Worm (Caenorhabditis elegans) whole organism, early embryonic: ENCODE measurements around the gene C31B8.16.

Source experiments
- B0310.2 ChIP-seq: sonication (generic microtip); optimal IDR thresholded peaks from 2 replicates; lab custom pipeline; 2016; ENCODE audit warnings: mild to moderate bottlenecking, missing genetic modification characterization, missing compliant biosample characterization
- F13C5.2 ChIP-seq: sonication (generic microtip); optimal IDR thresholded peaks from 2 replicates; lab custom pipeline; 2017; ENCODE audit warnings: mild to moderate bottlenecking, missing genetic modification characterization, inconsistent platforms, missing compliant biosample characterization
- aly-1 ChIP-seq: sonication (generic microtip); optimal IDR thresholded peaks from 2 replicates; lab custom pipeline; 2016; ENCODE audit warnings: missing genetic modification characterization, missing compliant biosample characterization
- ama-1 ChIP-seq: fragments of 150-350 bp; optimal IDR thresholded peaks from 2 replicates; lab custom pipeline; 2014
- ceh-13 ChIP-seq: fragments of 200-800 bp; sonication (Bioruptor generic); optimal IDR thresholded peaks from 2 replicates; lab custom pipeline; 2018; ENCODE audit warnings: mild to moderate bottlenecking, missing genetic modification characterization, missing compliant biosample characterization
- ceh-36 ChIP-seq: sonication (generic microtip); optimal IDR thresholded peaks from 2 replicates; lab custom pipeline; 2016; ENCODE audit warnings: missing genetic modification characterization, inconsistent platforms, missing compliant biosample characterization
- ets-7 ChIP-seq: sonication (generic microtip); optimal IDR thresholded peaks from 2 replicates; lab custom pipeline; 2016; ENCODE audit warnings: missing genotype, missing genetic modification characterization, missing compliant biosample characterization
- flt-1 ChIP-seq: fragments of 200-800 bp; sonication (Bioruptor generic); IDR thresholded peaks from 2 replicates; pipeline ENCODE4 v1.3.6; 2022; ENCODE audit warnings: missing genetic modification characterization, missing compliant biosample characterization
- hmbx-1 ChIP-seq: sonication (generic microtip); optimal IDR thresholded peaks from 2 replicates; lab custom pipeline; 2016; ENCODE audit warnings: mild to moderate bottlenecking, missing genetic modification characterization, missing compliant biosample characterization
- hmg-4 ChIP-seq: fragments of 200-800 bp; sonication (Bioruptor generic); optimal IDR thresholded peaks from 2 replicates; lab custom pipeline; 2018; ENCODE audit warnings: mild to moderate bottlenecking, missing genetic modification characterization, missing compliant biosample characterization
- hnd-1 ChIP-seq: sonication (generic microtip); optimal IDR thresholded peaks from 2 replicates; lab custom pipeline; 2016; ENCODE audit warnings: missing genetic modification characterization, missing compliant biosample characterization
- pes-1 ChIP-seq: fragments of 200-800 bp; sonication (Bioruptor generic); IDR thresholded peaks from 2 replicates; pipeline ENCODE4 v1.3.6; 2022; ENCODE audit warnings: missing genetic modification reagents, missing genetic modification characterization, missing compliant biosample characterization
- scrt-1 ChIP-seq: fragments of 200-800 bp; sonication (Bioruptor generic); IDR thresholded peaks from 2 replicates; pipeline ENCODE4 v1.3.6; 2022; ENCODE audit warnings: missing genetic modification characterization, missing compliant biosample characterization
- sea-1 ChIP-seq: fragments of 200-800 bp; sonication (Bioruptor generic); conservative IDR thresholded peaks from 2 replicates; pipeline ENCODE4 v1.3.6; 2022; ENCODE audit warnings: missing genetic modification characterization, missing compliant biosample characterization
- tbx-11 ChIP-seq: fragments of 200-800 bp; sonication (Bioruptor generic); IDR thresholded peaks from 2 replicates; pipeline ENCODE4 v1.3.6; 2022; ENCODE audit warnings: missing genetic modification characterization, missing compliant biosample characterization
- tbx-37 ChIP-seq: fragments of 200-800 bp; sonication (Bioruptor generic); conservative IDR thresholded peaks from 2 replicates; pipeline ENCODE4 v1.3.6; 2022; ENCODE audit warnings: missing genetic modification reagents, missing genetic modification characterization, missing compliant biosample characterization
- tra-4 ChIP-seq: sonication (generic microtip); optimal IDR thresholded peaks from 2 replicates; lab custom pipeline; 2017; ENCODE audit warnings: missing genetic modification characterization, missing compliant biosample characterization

C31B8.16 gene

ce11 chrV:2929753-2930152, at the start of gene C31B8.16:
Gene C31B8.16, plus strand, starts transcription at chrV:2930053.
- TF ChIP-seq tra-4 (no peak), scrt-1 (GFP tag; lab: Robert Waterston, UW) (no peak), flt-1 (GFP tag; lab: Robert Waterston, UW) (no peak), tbx-37 (no peak), hnd-1 (tag; lab: Kevin White, UChicago) (no peak), sea-1 (no peak), ceh-36 (tag; lab: Kevin White, UChicago) (no peak), hmbx-1 (tag; lab: Kevin White, UChicago) (no peak), ama-1 (lab: Kevin White, UChicago) (no peak), ets-7 (no peak), tbx-11 (no peak), aly-1 (tag; lab: Kevin White, UChicago) (no peak), B0310.2 (no peak), F13C5.2 (tag; lab: Kevin White, UChicago) (no peak), pes-1 (GFP tag; lab: Robert Waterston, UW) (no peak), ceh-13 (GFP tag; lab: Kevin White, UChicago) (no peak), hmg-4 (no peak)

ce11 chrV:2880356-2880755, 49.5 kb upstream of the C31B8.16 start:
- no peak for TF ChIP-seq ceh-36 (tag; lab: Kevin White, UChicago)
- no peak for TF ChIP-seq F13C5.2 (tag; lab: Kevin White, UChicago)
- TF ChIP-seq hnd-1 (tag; lab: Kevin White, UChicago), result no peak
- TF ChIP-seq ama-1 (lab: Kevin White, UChicago), result no peak

DNA sequence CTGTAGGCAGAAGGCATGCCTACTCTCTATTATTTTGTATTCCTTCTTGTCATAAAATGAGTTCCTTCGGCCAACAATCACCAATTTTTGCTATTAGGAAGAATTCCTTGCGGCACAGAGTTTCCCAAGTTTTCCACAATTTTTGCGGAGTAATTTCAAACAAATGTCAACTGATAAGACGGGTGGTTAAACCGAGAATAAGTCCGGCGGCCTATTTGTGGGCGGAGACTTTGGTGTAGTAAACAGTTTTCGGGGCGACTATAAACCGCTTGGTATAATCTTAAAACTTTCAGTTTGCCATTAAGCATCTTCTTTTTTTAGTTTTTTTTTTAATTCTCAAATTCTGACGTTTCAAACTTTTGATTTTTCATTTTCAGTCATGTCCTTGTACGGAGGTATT, 48.8 kb upstream of the C31B8.16 start, which contains the start of gene ifc-1:
Gene ifc-1 (plus strand): TSS at position 378 of the 400 bp plus-strand sequence.
- TF ChIP-seq hmbx-1 (tag; lab: Kevin White, UChicago) (no peak), ama-1 (lab: Kevin White, UChicago) (no peak), ceh-13 (GFP tag; lab: Kevin White, UChicago) (no peak), B0310.2 (no peak), aly-1 (tag; lab: Kevin White, UChicago) (no peak), tra-4 (no peak), pes-1 (GFP tag; lab: Robert Waterston, UW) (no peak), hnd-1 (tag; lab: Kevin White, UChicago) (no peak), sea-1 (no peak), F13C5.2 (tag; lab: Kevin White, UChicago) (no peak), tbx-37 (no peak), scrt-1 (GFP tag; lab: Robert Waterston, UW) (no peak), ceh-36 (tag; lab: Kevin White, UChicago) (no peak), tbx-11 (no peak), hmg-4 (no peak), ets-7 (no peak), flt-1 (GFP tag; lab: Robert Waterston, UW) (no peak)

DNA sequence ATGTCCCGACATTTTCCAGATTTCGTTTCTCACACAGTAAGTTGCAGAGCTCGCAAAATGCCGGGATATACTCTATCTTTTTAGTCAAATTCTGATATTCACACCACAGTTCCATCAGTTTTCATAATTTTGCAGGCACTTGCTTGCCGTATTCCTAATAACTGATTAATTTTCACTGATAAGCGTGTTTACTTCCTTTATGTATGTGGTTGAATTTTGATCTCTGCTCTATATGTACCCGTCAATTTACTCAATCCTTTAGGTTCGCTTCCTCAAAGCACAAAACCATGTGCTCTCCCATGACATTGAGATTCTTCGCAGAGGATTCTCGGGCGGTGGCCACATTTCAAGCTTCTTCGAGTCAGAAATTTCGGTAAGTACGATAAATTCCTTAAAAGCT, 48.3 kb upstream of the C31B8.16 start:
- no peak for TF ChIP-seq scrt-1 (GFP tag; lab: Robert Waterston, UW)
- TF ChIP-seq tra-4, result no peak
- TF ChIP-seq ceh-13 (GFP tag; lab: Kevin White, UChicago), result no peak
- no peak for TF ChIP-seq hmg-4
- TF ChIP-seq F13C5.2 (tag; lab: Kevin White, UChicago), result no peak
- no peak for TF ChIP-seq ets-7

- TF ChIP-seq sea-1 (no peak), ama-1 (lab: Kevin White, UChicago) (no peak), B0310.2 (no peak), pes-1 (GFP tag; lab: Robert Waterston, UW) (no peak), hmg-4 (no peak), ceh-13 (GFP tag; lab: Kevin White, UChicago) (no peak)
Observed at ce11 chrV:2883097-2883496, 46.8 kb upstream of the C31B8.16 start.

DNA sequence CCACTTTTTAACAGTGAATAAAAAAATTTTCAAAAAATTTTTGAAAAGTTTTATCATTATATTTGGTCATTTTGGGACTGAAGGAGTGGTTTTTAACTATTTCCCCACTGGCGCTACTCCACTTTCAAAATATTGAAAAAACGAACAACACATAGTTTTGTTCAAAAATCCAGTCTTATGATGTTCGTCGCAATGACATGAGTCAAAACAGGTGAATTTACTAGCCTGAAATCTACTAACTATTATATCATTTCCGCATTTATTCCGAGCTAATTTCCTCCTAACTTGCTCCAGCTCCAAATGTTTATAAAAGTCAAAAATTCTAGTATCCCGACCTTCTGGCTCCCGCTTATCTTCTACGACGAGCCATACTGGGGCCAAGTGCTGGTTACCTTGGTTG, 45.4 kb upstream of the C31B8.16 start, which contains the start of gene sre-24:
Gene sre-24 (plus strand): TSS at position 301 of the 400 bp plus-strand sequence.
- TF ChIP-seq F13C5.2 (tag; lab: Kevin White, UChicago) (no peak), ceh-36 (tag; lab: Kevin White, UChicago) (no peak), tra-4 (no peak), aly-1 (tag; lab: Kevin White, UChicago) (no peak), B0310.2 (no peak), flt-1 (GFP tag; lab: Robert Waterston, UW) (no peak), ceh-13 (GFP tag; lab: Kevin White, UChicago) (no peak), pes-1 (GFP tag; lab: Robert Waterston, UW) (no peak), scrt-1 (GFP tag; lab: Robert Waterston, UW) (no peak), ets-7 (no peak), hnd-1 (tag; lab: Kevin White, UChicago) (no peak), sea-1 (no peak), hmbx-1 (tag; lab: Kevin White, UChicago) (no peak)

ce11 chrV:2888265-2888664, 41.6 kb upstream of the C31B8.16 start:
- TF ChIP-seq aly-1 (tag; lab: Kevin White, UChicago), result no peak
- no peak for TF ChIP-seq hmbx-1 (tag; lab: Kevin White, UChicago)
- no peak for TF ChIP-seq ceh-36 (tag; lab: Kevin White, UChicago)
- TF ChIP-seq hnd-1 (tag; lab: Kevin White, UChicago), result no peak
- no peak for TF ChIP-seq sea-1
- TF ChIP-seq hmg-4, result no peak
- TF ChIP-seq ets-7, result no peak
- no peak for TF ChIP-seq tbx-37
- TF ChIP-seq ama-1 (lab: Kevin White, UChicago), result no peak
- no peak for TF ChIP-seq flt-1 (GFP tag; lab: Robert Waterston, UW)
- no peak for TF ChIP-seq B0310.2
- TF ChIP-seq ceh-13 (GFP tag; lab: Kevin White, UChicago), result no peak
- TF ChIP-seq F13C5.2 (tag; lab: Kevin White, UChicago), result no peak
- TF ChIP-seq pes-1 (GFP tag; lab: Robert Waterston, UW), result no peak
- no peak for TF ChIP-seq tra-4
- TF ChIP-seq tbx-11, result no peak
- TF ChIP-seq scrt-1 (GFP tag; lab: Robert Waterston, UW), result no peak

DNA sequence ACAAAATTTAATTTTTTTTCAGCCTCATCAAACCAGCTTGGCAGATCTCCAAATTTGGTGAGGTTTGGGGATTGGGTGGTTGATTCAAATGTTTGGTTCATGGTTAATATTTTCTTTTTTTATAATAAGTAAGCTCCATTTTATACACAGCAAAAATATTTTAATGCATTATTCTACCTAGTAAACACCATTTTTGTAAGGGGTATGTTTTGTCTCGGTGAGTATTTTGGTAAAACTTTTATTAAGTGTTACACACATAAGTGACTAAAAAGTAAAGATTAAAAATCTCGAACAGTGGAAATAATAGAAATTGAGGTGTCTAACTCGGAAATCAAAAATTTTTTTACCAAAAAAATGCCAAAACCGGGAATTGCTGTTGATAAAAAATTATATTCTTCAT, 41.2 kb upstream of the C31B8.16 start, which contains the start of gene srw-4:
Gene srw-4 (minus strand): TSS at position 101 of the 400 bp plus-strand sequence.
- no peak for TF ChIP-seq B0310.2
- no peak for TF ChIP-seq pes-1 (GFP tag; lab: Robert Waterston, UW)
- TF ChIP-seq ceh-36 (tag; lab: Kevin White, UChicago), result no peak
- TF ChIP-seq hnd-1 (tag; lab: Kevin White, UChicago), result no peak
- TF ChIP-seq ceh-13 (GFP tag; lab: Kevin White, UChicago), result no peak
- no peak for TF ChIP-seq hmg-4
- no peak for TF ChIP-seq tra-4
- TF ChIP-seq ama-1 (lab: Kevin White, UChicago), result no peak
- TF ChIP-seq hmbx-1 (tag; lab: Kevin White, UChicago), result no peak
- TF ChIP-seq F13C5.2 (tag; lab: Kevin White, UChicago), result no peak
- no peak for TF ChIP-seq tbx-37
- no peak for TF ChIP-seq tbx-11
- no peak for TF ChIP-seq aly-1 (tag; lab: Kevin White, UChicago)
- TF ChIP-seq scrt-1 (GFP tag; lab: Robert Waterston, UW), result no peak
- no peak for TF ChIP-seq sea-1
- no peak for TF ChIP-seq flt-1 (GFP tag; lab: Robert Waterston, UW)
- no peak for TF ChIP-seq ets-7
